Worm (Caenorhabditis elegans) whole organism, L3 larva: ENCODE results near the gene nhr-282.
"Not testable (repeated sequence)": the region's sequence is repeated elsewhere in the genome, so short reads cannot be mapped to it uniquely, and the experiment has no call there.

Experiments
- aly-2 ChIP-seq: fragments of 150-350 bp; optimal IDR thresholded peaks from 2 replicates; lab custom pipeline; 2014; ENCODE audit warnings: missing biosample characterization, missing genetic modification characterization
- ceh-82 ChIP-seq: fragments of 150-350 bp; optimal IDR thresholded peaks from 2 replicates; lab custom pipeline; 2014; ENCODE audit warnings: missing biosample characterization, missing genetic modification characterization
- elt-1 ChIP-seq: fragments of 150-350 bp; optimal IDR thresholded peaks from 2 replicates; lab custom pipeline; 2014; ENCODE audit warnings: missing biosample characterization, missing genetic modification characterization
- elt-3 ChIP-seq, 3 experiments: fragments of 150-350 bp in 1 of 3; sonication (generic microtip) in 2 of 3; optimal IDR thresholded peaks; 2 replicates in 2 of 3; 4 replicates in 1 of 3; lab custom pipeline; 2014 to 2017; ENCODE audit warnings: missing biosample characterization in 3 of 3, missing genetic modification characterization in 3 of 3
- fkh-10 ChIP-seq: sonication (generic microtip); optimal IDR thresholded peaks from 2 replicates; lab custom pipeline; 2017; ENCODE audit warnings: missing biosample characterization, missing genetic modification reagents, missing genetic modification characterization
- hmg-11 ChIP-seq: sonication (generic microtip); optimal IDR thresholded peaks from 2 replicates; lab custom pipeline; 2016; ENCODE audit warnings: missing genetic modification characterization, missing compliant biosample characterization
- lin-15B ChIP-seq: fragments of 150-350 bp; optimal IDR thresholded peaks from 2 replicates; lab custom pipeline; 2014; ENCODE audit warnings: missing biosample characterization, missing genetic modification characterization
- nfya-1 ChIP-seq: sonication (generic microtip); optimal IDR thresholded peaks from 2 replicates; lab custom pipeline; 2017; ENCODE audit warnings: missing genetic modification characterization, mild to moderate bottlenecking, missing compliant biosample characterization, antibody characterized with exemption, moderate library complexity; ENCODE audit not compliant: insufficient read depth
- nhr-11 ChIP-seq: fragments of 150-350 bp; optimal IDR thresholded peaks from 2 replicates; lab custom pipeline; 2014; ENCODE audit warnings: missing biosample characterization, missing genetic modification characterization
- nhr-237 ChIP-seq: fragments of 150-350 bp; optimal IDR thresholded peaks from 2 replicates; lab custom pipeline; 2014; ENCODE audit warnings: missing biosample characterization, missing genetic modification characterization
- tbx-2 ChIP-seq: sonication (generic microtip); optimal IDR thresholded peaks from 2 replicates; lab custom pipeline; 2016; ENCODE audit warnings: mild to moderate bottlenecking, missing genetic modification characterization, missing compliant biosample characterization
- unc-62 ChIP-seq: fragments of 150-350 bp; sonication (generic microtip); optimal IDR thresholded peaks from 4 replicates; lab custom pipeline; 2014; ENCODE audit warnings: missing biosample characterization, missing genetic modification reagents, missing genetic modification characterization
- zag-1 ChIP-seq: fragments of 150-350 bp; optimal IDR thresholded peaks from 2 replicates; lab custom pipeline; 2014; ENCODE audit warnings: missing biosample characterization, missing genetic modification characterization

DNA sequence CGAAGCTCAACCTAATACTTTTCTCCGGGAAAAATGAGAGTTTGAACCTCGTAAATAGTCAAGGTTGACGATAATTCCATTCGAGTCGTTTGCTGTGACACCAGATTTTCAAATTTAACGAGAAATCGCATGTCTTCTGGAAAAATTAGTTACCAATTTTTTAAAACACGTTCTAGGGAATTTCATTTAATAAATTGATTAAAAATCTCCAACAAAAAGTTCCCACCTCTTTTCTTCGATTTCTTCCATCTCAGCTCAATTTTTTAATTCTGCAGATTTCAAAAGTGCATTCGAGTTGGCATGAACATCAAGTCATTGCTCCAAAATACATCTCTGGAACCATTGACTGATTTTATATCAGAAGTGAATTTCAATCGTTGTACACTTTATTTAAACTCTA lies at the start of gene nhr-282:
- not testable (repeated sequence) for TF ChIP-seq zag-1 (tag; lab: Kevin White, UChicago); nhr-11 (tag; lab: Kevin White, UChicago); nfya-1 (tag; lab: Kevin White, UChicago); nhr-237 (tag; lab: Kevin White, UChicago); unc-62 (GFP tag; lab: Kevin White, UChicago); elt-1 (tag; lab: Kevin White, UChicago); aly-2; ceh-82; tbx-2 (tag; lab: Kevin White, UChicago); elt-3 (tag; optimal IDR thresholded peaks at IDR 0.05; lab: Kevin White, UChicago); hmg-11 (tag; lab: Kevin White, UChicago); fkh-10; lin-15B (tag; lab: Kevin White, UChicago)
